Worm (Caenorhabditis elegans) whole organism, L4 larva: ENCODE results near the gene srbc-9.

Experiments used
- egl-43 ChIP-seq: fragments of 200-800 bp; sonication (Bioruptor generic); IDR thresholded peaks from 2 replicates; pipeline ENCODE4 v1.3.6; 2022; ENCODE audit warnings: missing genetic modification reagents, missing genetic modification characterization, missing compliant biosample characterization
- gei-8 ChIP-seq: fragments of 200-800 bp; sonication (Bioruptor generic); optimal IDR thresholded peaks from 2 replicates; lab custom pipeline; 2018; ENCODE audit warnings: mild to moderate bottlenecking, missing genetic modification characterization, missing compliant biosample characterization
- mdl-1 ChIP-seq, 2 experiments: fragments of 150-350 bp in 1 of 2; sonication (generic microtip) in 1 of 2; optimal IDR thresholded peaks; 2 replicates each; lab custom pipeline; 2014 to 2017; ENCODE audit warnings: missing biosample characterization in 2 of 2, missing genetic modification characterization in 2 of 2
- nhr-237 ChIP-seq: sonication (generic microtip); optimal IDR thresholded peaks from 2 replicates; lab custom pipeline; 2017; ENCODE audit warnings: missing biosample characterization, missing genetic modification characterization

DNA sequence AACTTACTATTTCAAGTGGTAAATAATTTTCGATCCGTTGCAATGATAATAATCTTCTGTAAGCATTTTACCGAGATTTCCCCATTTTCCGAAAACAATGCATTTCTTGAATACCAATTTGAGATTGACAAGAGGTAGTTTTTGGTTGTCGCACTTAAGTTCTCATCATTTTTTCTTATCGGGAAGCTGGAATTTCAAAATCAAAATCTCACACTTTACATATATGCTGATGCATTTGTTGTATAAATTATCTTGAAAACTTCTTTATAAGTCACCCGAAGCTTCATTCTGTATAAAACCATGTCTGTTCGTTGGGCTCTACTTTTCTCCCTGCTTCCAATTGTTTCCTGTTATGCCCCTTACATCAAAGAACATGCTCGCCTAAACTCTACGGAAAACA, 38.8 kb downstream of the srbc-9 start, which contains the start of gene try-11:
- no peak for TF ChIP-seq gei-8 (GFP tag; lab: Kevin White, UChicago)
- TF ChIP-seq nhr-237 (tag; lab: Kevin White, UChicago): no peak
- no peak for TF ChIP-seq egl-43 (GFP tag; lab: Robert Waterston, UW)
- no peak for TF ChIP-seq mdl-1 (tag; optimal IDR thresholded peaks at IDR 0.05; lab: Kevin White, UChicago)
